Fruit fly (Drosophila melanogaster) whole organism, prepupa: ENCODE data around the gene beta-PheRS.

Source experiments
- CG1621 ChIP-seq: fragments of 200-800 bp; sonication (Bioruptor generic); optimal IDR thresholded peaks from 3 replicates; lab custom pipeline; 2018; ENCODE audit warnings: missing biosample characterization, mild to moderate bottlenecking, missing genetic modification characterization
- CG34406 ChIP-seq: fragments of 200-800 bp; sonication (Bioruptor generic); optimal IDR thresholded peaks from 3 replicates; lab custom pipeline; 2016; ENCODE audit warnings: missing biosample characterization, missing genetic modification characterization
- CG3919 ChIP-seq: fragments of 200-800 bp; sonication (Bioruptor generic); optimal IDR thresholded peaks from 3 replicates; lab custom pipeline; 2016; ENCODE audit warnings: missing biosample characterization, missing genetic modification characterization
- CG4318 ChIP-seq: fragments of 200-800 bp; sonication (Bioruptor generic); optimal IDR thresholded peaks from 3 replicates; lab custom pipeline; 2017; ENCODE audit warnings: missing biosample characterization, mild to moderate bottlenecking, missing genetic modification characterization
- CG6276 ChIP-seq: fragments of 200-800 bp; sonication (Bioruptor generic); optimal IDR thresholded peaks from 2 replicates; lab custom pipeline; 2017; ENCODE audit warnings: missing biosample characterization, mild to moderate bottlenecking, missing genetic modification characterization
- Sox102F ChIP-seq: fragments of 200-800 bp; sonication (Bioruptor generic); optimal IDR thresholded peaks from 2 replicates; lab custom pipeline; 2016; ENCODE audit warnings: missing biosample characterization, mild to moderate bottlenecking, missing genetic modification characterization
- fd59A ChIP-seq: fragments of 200-800 bp; sonication (Bioruptor generic); optimal IDR thresholded peaks from 2 replicates; lab custom pipeline; 2017; ENCODE audit warnings: missing biosample characterization, mild to moderate bottlenecking, missing genetic modification characterization, missing genetic modification reagents
- fkh ChIP-seq: fragments of 200-800 bp; sonication (Bioruptor generic); optimal IDR thresholded peaks from 3 replicates; lab custom pipeline; 2017; ENCODE audit warnings: missing biosample characterization, mild to moderate bottlenecking, missing genetic modification characterization, moderate library complexity
- vri ChIP-seq: fragments of 200-800 bp; sonication (Bioruptor generic); optimal IDR thresholded peaks from 3 replicates; lab custom pipeline; 2016; ENCODE audit warnings: missing biosample characterization, mild to moderate bottlenecking, missing genetic modification characterization

DNA sequence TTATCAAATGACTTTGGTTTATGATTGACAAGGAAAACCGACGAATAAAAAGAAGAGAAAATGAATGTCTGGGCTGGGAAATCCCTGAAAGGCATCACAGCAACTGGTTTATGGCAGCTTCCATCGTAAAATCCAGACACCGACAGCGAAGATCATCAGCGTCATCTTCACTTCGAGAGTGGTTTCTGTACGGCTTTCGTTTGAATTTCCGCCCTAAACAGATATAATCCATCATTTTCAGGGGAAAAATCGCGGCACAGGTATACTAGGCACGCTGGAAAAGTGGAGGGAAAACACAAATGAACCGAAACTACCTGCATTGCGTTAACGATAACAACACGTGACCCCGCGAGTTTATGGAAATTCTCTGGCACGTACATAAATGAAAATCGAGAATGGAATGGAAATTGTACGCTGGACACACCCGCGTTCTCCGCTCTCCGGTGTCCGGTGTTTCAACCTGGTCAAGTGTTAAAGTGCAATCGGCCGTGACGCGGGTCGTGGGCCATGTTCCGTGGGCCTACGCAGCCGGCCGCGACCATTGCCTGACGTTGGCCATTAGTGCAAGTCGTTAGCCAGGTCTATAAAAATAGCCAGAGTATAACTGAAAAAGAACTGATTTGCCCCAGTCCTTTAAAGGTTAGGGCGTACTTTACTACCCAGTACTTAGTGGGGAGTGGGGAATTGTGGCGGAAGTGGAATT is 45.1 kb upstream of the beta-PheRS start:
- TF ChIP-seq CG6276 (GFP tag; lab: Kevin White, UChicago) (no peak), CG3919 (GFP tag; lab: Kevin White, UChicago) (no peak), CG1621 (tag; lab: Kevin White, UChicago) (no peak), CG34406 (GFP tag; lab: Kevin White, UChicago) (no peak), fkh (no peak), Sox102F (GFP tag; lab: Kevin White, UChicago) (no peak), CG4318 (GFP tag; lab: Kevin White, UChicago) (no peak), vri (GFP tag; lab: Kevin White, UChicago) (no peak), fd59A (GFP tag; lab: Kevin White, UChicago) (no peak)
